Fruit fly (Drosophila melanogaster): ENCODE measurements around the gene CG33333.
"Not testable (repeated sequence)": the region's sequence is repeated elsewhere in the genome, so short reads cannot be mapped to it uniquely, and the experiment has no call there.

The CG33333 gene

dm6 chr3R:17433117-17433516, 15.8 kb downstream of the CG33333 start:
- TF ChIP-seq CG8478 (optimal IDR thresholded peaks at IDR 0.05) (no peak), CTCF (optimal IDR thresholded peaks at IDR 0.05) (no peak)

- TF ChIP-seq CG8478 (optimal IDR thresholded peaks at IDR 0.05) (no peak), CTCF (optimal IDR thresholded peaks at IDR 0.05) (no peak)
These were observed 17.1 kb downstream of the CG33333 start, which contains the start of gene CG44090 for dm6 chr3R:17434330-17434729. CG44090 (minus strand) TSS chr3R:17434430.

- TF ChIP-seq CG8478 (optimal IDR thresholded peaks at IDR 0.05), result no peak
- TF ChIP-seq CTCF (optimal IDR thresholded peaks at IDR 0.05), result no peak
These were observed 23.4 kb downstream of the CG33333 start, which contains the start of gene CG14331 for dm6 chr3R:17440628-17441027. CG14331 (minus strand) TSS chr3R:17440728.

- no peak for TF ChIP-seq CTCF (optimal IDR thresholded peaks at IDR 0.05)
- no peak for TF ChIP-seq CG8478 (optimal IDR thresholded peaks at IDR 0.05)
These were observed 30.3 kb downstream of the CG33333 start for dm6 chr3R:17447615-17448014.

dm6 chr3R:17448758-17449157, 31.5 kb downstream of the CG33333 start, which contains the start of gene Eh:
Eh (minus strand) TSS chr3R:17448858.
- no peak for TF ChIP-seq CG8478 (optimal IDR thresholded peaks at IDR 0.05)
- no peak for TF ChIP-seq CTCF (optimal IDR thresholded peaks at IDR 0.05)

- TF ChIP-seq CG8478 (optimal IDR thresholded peaks at IDR 0.05) (no peak), CTCF (optimal IDR thresholded peaks at IDR 0.05) (peak; percentile 84 to 91)
These were observed 32.1 kb downstream of the CG33333 start for dm6 chr3R:17449402-17449801.

dm6 chr3R:17456676-17457075, 39.4 kb downstream of the CG33333 start, which contains the start of gene CG14330:
CG14330 (minus strand) TSS chr3R:17456776.
- not testable (repeated sequence) for TF ChIP-seq CG8478, CTCF (optimal IDR thresholded peaks at IDR 0.05)

All from S2 (cell line).